Fruit fly (Drosophila melanogaster): ENCODE data around the gene CG10958.

CG10958 gene

DNA sequence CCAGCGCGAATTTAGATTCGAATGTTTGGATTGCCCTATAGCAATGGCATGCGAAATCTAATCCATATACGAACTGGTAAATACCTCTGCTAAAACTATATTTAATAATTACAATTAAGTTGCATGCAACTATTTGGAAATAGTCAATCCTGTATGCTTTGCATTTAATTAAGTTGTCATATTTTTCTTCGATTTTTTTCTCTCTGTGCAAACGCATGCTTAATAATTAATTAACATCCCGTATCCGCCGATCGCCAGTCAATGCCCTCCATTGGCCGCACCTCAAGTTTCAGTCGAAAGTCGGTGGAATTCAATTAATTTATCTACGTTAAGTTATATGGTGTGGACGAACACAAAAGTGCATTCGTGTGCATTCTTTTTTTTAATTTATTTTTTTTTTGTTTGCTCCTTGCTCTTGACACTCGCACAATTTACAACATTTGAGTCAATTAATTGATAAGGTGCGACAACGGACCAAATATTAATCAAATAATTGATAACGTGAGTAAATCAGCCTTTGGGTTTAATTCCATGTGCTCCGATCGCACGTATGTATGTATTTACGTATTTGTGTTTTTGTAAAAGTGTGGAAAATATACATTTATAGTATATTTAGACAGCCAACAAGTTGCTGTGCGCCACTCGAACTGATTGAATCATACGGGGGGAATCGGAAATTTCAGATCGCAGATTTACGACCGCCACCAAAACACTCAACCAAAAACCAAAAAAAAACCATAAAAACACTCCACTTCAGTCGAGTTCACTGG, 25.6 kb upstream of the CG10958 start:
- TF ChIP-seq CrebA (GFP tag; optimal IDR thresholded peaks at IDR 0.05; ENCODE audit: borderline replicate concordance) = no peak
- no peak for TF ChIP-seq Rel (GFP tag; optimal IDR thresholded peaks at IDR 0.05)
- TF ChIP-seq Rel (tag; optimal IDR thresholded peaks at IDR 0.05) = peak; percentile 61
- TF ChIP-seq lola (GFP tag; optimal IDR thresholded peaks at IDR 0.05) = no peak
- TF ChIP-seq CG9705 (GFP tag; optimal IDR thresholded peaks at IDR 0.05) = no peak
- TF ChIP-seq h (GFP tag; optimal IDR thresholded peaks at IDR 0.05) = peak; percentile 12
- TF ChIP-seq fru (GFP tag; optimal IDR thresholded peaks at IDR 0.05) = peak; percentile 23
- TF ChIP-seq HLH106 (tag; optimal IDR thresholded peaks at IDR 0.05) = no peak
- TF ChIP-seq foxo (GFP tag; optimal IDR thresholded peaks at IDR 0.05) = no peak
- TF ChIP-seq Hnf4 (GFP tag; optimal IDR thresholded peaks at IDR 0.05) = no peak

DNA sequence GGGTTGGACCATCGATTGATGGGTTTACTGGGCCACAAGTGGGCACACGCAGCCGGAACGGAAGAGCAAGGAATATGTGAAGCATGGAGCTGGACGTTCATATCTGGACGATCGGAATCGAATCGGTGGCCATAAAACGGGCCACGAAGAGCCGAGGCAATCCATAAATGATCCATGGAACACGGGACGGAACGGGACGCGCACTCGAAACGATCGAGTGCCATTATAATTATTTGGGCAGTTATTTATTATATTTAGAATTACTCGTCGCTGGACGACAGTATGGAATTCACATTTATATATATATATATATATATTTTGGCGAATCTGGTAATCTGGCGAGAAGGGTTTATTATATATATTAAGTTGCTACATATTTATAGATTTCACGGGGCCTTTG, 24.1 kb upstream of the CG10958 start:
- TF ChIP-seq usp (GFP tag; optimal IDR thresholded peaks at IDR 0.05) (no peak), Myc (optimal IDR thresholded peaks at IDR 0.05) (no peak), Rel (GFP tag; optimal IDR thresholded peaks at IDR 0.05) (no peak), Rel (tag; optimal IDR thresholded peaks at IDR 0.05) (no peak), OdsH (GFP tag; optimal IDR thresholded peaks at IDR 0.05) (no peak), Dfd (GFP tag; optimal IDR thresholded peaks at IDR 0.05) (no peak), sv (GFP tag; optimal IDR thresholded peaks at IDR 0.05) (no peak), sage (GFP tag; optimal IDR thresholded peaks at IDR 0.05) (no peak), Dif (GFP tag; optimal IDR thresholded peaks at IDR 0.05; ENCODE audit: partially characterized antibody) (no peak), foxo (GFP tag; optimal IDR thresholded peaks at IDR 0.05) (no peak), Jra (GFP tag; optimal IDR thresholded peaks at IDR 0.05) (no peak), Hr78 (GFP tag; optimal IDR thresholded peaks at IDR 0.05) (no peak), lola (GFP tag; optimal IDR thresholded peaks at IDR 0.05) (no peak), N (GFP tag; optimal IDR thresholded peaks at IDR 0.05) (no peak), dl (GFP tag; optimal IDR thresholded peaks at IDR 0.05; ENCODE audit: insufficient read depth in 1 of 2, partially characterized antibody in 2 of 2) (no peak), pan (optimal IDR thresholded peaks at IDR 0.05) (no peak), psq (GFP tag; optimal IDR thresholded peaks at IDR 0.05) (no peak)

DNA sequence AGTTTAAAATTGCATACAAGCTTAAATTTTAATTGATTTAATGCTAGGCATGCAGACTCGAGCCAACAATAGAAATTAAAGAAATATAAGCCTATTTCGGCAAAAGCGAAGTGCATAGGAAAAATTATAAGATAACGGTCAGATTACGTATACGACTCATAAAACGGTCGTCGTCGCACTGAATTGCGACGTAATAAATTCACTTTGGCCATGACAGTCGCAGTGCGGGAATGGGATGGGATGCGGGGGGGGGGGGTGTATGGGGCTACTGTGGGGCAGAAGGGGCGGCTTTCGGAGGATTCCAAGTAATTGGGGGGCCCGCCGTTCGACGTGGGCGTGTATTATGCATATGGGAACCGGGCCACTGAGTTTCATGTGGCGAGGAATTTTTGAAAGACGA, 21.1 kb upstream of the CG10958 start:
- TF ChIP-seq Hnf4 (GFP tag; optimal IDR thresholded peaks at IDR 0.05) = no peak
- TF ChIP-seq Rel (GFP tag; optimal IDR thresholded peaks at IDR 0.05) = no peak
- peak; percentile 62 for TF ChIP-seq Rel (tag; optimal IDR thresholded peaks at IDR 0.05)
- TF ChIP-seq pan (optimal IDR thresholded peaks at IDR 0.05) = no peak

DNA sequence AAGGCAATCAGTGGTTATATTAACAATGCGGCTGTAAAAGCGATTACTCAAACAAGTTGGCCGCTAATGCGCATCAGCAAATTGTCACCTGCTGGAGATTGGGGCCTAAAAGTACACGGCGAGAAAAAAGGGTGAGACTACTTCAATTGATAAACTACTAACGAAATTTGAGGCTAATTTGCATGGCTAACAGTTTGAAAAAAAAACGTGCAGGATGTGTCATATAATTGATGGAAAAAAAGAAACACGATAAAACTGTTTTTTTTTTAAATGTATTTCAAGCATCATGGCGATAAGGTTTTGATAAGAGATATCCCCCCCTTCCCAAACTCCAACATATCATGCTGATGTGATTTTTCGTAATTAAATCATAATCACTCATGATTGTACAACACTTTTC, 19.4 kb upstream of the CG10958 start:
- no peak for TF ChIP-seq Hr78 (GFP tag; optimal IDR thresholded peaks at IDR 0.05)
- TF ChIP-seq brk (GFP tag; optimal IDR thresholded peaks at IDR 0.05) = no peak
- no peak for TF ChIP-seq Rel (GFP tag; optimal IDR thresholded peaks at IDR 0.05)
- no peak for TF ChIP-seq Rel (tag; optimal IDR thresholded peaks at IDR 0.05)
- TF ChIP-seq Myc (optimal IDR thresholded peaks at IDR 0.05) = no peak
- no peak for TF ChIP-seq dl (GFP tag; optimal IDR thresholded peaks at IDR 0.05; ENCODE audit: insufficient read depth in 1 of 2, partially characterized antibody in 2 of 2)
- TF ChIP-seq Jra (GFP tag; optimal IDR thresholded peaks at IDR 0.05) = no peak
- TF ChIP-seq pan (optimal IDR thresholded peaks at IDR 0.05) = no peak
- no peak for TF ChIP-seq tai (GFP tag; optimal IDR thresholded peaks at IDR 0.05)
- TF ChIP-seq Hr83 (GFP tag; optimal IDR thresholded peaks at IDR 0.05; ENCODE audit: poor library complexity, severe bottlenecking) = no peak
- TF ChIP-seq dmrt93B (GFP tag; optimal IDR thresholded peaks at IDR 0.05) = no peak
- TF ChIP-seq N (GFP tag; optimal IDR thresholded peaks at IDR 0.05) = no peak
- TF ChIP-seq lola (GFP tag; optimal IDR thresholded peaks at IDR 0.05) = no peak
- peak in 1 of 2 experiments; percentile 58 for TF ChIP-seq foxo (GFP tag; optimal IDR thresholded peaks at IDR 0.05)
- no peak for TF ChIP-seq Abd-B (GFP tag; optimal IDR thresholded peaks at IDR 0.05)
- no peak for TF ChIP-seq br (GFP tag; optimal IDR thresholded peaks at IDR 0.05)
- TF ChIP-seq HLH106 (tag; optimal IDR thresholded peaks at IDR 0.05) = no peak
- no peak for TF ChIP-seq Hnf4 (GFP tag; optimal IDR thresholded peaks at IDR 0.05)
- TF ChIP-seq psq (GFP tag; optimal IDR thresholded peaks at IDR 0.05) = no peak
- TF ChIP-seq CG32264 (GFP tag; optimal IDR thresholded peaks at IDR 0.05) = no peak
- no peak for TF ChIP-seq Dif (GFP tag; optimal IDR thresholded peaks at IDR 0.05; ENCODE audit: partially characterized antibody)
- TF ChIP-seq Dfd (GFP tag; optimal IDR thresholded peaks at IDR 0.05) = peak; percentile 40
- TF ChIP-seq dsf (GFP tag; optimal IDR thresholded peaks at IDR 0.05; ENCODE audit: borderline replicate concordance) = no peak
- peak; percentile 27 for TF ChIP-seq Sp1 (GFP tag; optimal IDR thresholded peaks at IDR 0.05)
- no peak for TF ChIP-seq woc (GFP tag; optimal IDR thresholded peaks at IDR 0.05)
- TF ChIP-seq CrebA (GFP tag; optimal IDR thresholded peaks at IDR 0.05; ENCODE audit: borderline replicate concordance) = no peak
- no peak for TF ChIP-seq usp (GFP tag; optimal IDR thresholded peaks at IDR 0.05)
- no peak for TF ChIP-seq jim (GFP tag; optimal IDR thresholded peaks at IDR 0.05)
- TF ChIP-seq sv (GFP tag; optimal IDR thresholded peaks at IDR 0.05) = no peak
- peak; percentile 62 for TF ChIP-seq fru (GFP tag; optimal IDR thresholded peaks at IDR 0.05)
- TF ChIP-seq sage (GFP tag; optimal IDR thresholded peaks at IDR 0.05) = no peak
- TF ChIP-seq ey (GFP tag; optimal IDR thresholded peaks at IDR 0.05) = peak; percentile 53
- TF ChIP-seq Vsx2 (GFP tag; optimal IDR thresholded peaks at IDR 0.05; ENCODE audit: partially characterized antibody) = no peak
- TF ChIP-seq GATAd (GFP tag; optimal IDR thresholded peaks at IDR 0.05) = no peak
- TF ChIP-seq CG9705 (GFP tag; optimal IDR thresholded peaks at IDR 0.05) = no peak
- peak; percentile 11 for TF ChIP-seq h (GFP tag; optimal IDR thresholded peaks at IDR 0.05)
- TF ChIP-seq rgr (GFP tag; optimal IDR thresholded peaks at IDR 0.05) = peak; percentile 32
- TF ChIP-seq Mio (GFP tag; optimal IDR thresholded peaks at IDR 0.05) = no peak
- peak; percentile 20 for TF ChIP-seq OdsH (GFP tag; optimal IDR thresholded peaks at IDR 0.05)

All from whole organism, wandering third instar larva.